Worm (Caenorhabditis elegans) whole organism, L4 larva: Measurements from ENCODE around the gene nspc-7.

Source experiments
- aly-2 ChIP-seq: sonication (generic microtip); optimal IDR thresholded peaks from 2 replicates; lab custom pipeline; 2018; ENCODE audit warnings: missing biosample characterization, missing genetic modification characterization
- ama-1 ChIP-seq: fragments of 150-350 bp; optimal IDR thresholded peaks from 2 replicates; lab custom pipeline; 2014; ENCODE audit warnings: inconsistent platforms, mixed read lengths
- ceh-28 ChIP-seq: fragments of 150-350 bp; optimal IDR thresholded peaks from 2 replicates; lab custom pipeline; 2014; ENCODE audit warnings: missing biosample characterization, missing genetic modification reagents, missing genetic modification characterization
- fos-1 ChIP-seq: fragments of 150-350 bp; optimal IDR thresholded peaks from 2 replicates; lab custom pipeline; 2014; ENCODE audit warnings: missing biosample characterization, missing genetic modification characterization
- nhr-10 ChIP-seq: fragments of 150-350 bp; optimal IDR thresholded peaks from 2 replicates; lab custom pipeline; 2014; ENCODE audit warnings: missing biosample characterization, missing genetic modification characterization
- snpc-1.2 ChIP-seq: fragments of 200-800 bp; sonication (Bioruptor generic); IDR thresholded peaks from 2 replicates; pipeline ENCODE4 v1.3.6; 2022; ENCODE audit warnings: missing genetic modification reagents, missing genetic modification characterization, missing compliant biosample characterization
- snpc-4 ChIP-seq: fragments of 150-350 bp; optimal IDR thresholded peaks from 2 replicates; lab custom pipeline; 2014; ENCODE audit warnings: missing biosample characterization, missing genetic modification characterization

- TF ChIP-seq aly-2 (tag; lab: Kevin White, UChicago), result no peak
- TF ChIP-seq ama-1 (lab: Kevin White, UChicago), result no peak
- TF ChIP-seq snpc-1.2 (GFP tag; lab: Robert Waterston, UW), result no peak
- TF ChIP-seq nhr-10 (tag; lab: Kevin White, UChicago), result no peak
- TF ChIP-seq fos-1 (tag; lab: Kevin White, UChicago), result no peak
- TF ChIP-seq ceh-28 (tag; lab: Kevin White, UChicago), result no peak
- no peak for TF ChIP-seq snpc-4 (tag; lab: Kevin White, UChicago)
Observed at ce11 chrX:8567166-8567565, 25.5 kb downstream of the nspc-7 start.
